Worm (Caenorhabditis elegans): ENCODE measurements around the gene M03F8.5.

M03F8.5 gene

DNA sequence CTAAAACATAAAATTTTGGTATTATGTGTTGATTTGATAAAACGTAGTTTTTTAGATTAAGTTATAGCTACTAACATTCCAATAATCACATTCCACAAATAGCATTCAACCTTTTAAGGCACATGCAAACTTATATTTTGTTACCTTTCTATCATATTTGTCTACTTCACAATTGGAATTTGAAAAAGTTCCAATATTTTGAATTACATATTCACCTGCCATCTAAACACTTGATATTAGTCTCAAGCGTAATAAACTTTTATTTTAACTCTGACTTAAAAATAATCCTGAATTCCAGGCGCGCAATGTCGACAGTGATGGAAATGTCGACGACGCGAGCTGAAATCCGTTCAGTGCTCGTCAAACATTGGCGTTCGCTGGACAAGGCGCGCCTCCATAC is 39.1 kb upstream of the M03F8.5 start, which contains the start of gene acy-2:
acy-2 (plus strand) TSS at position 301 of the 400 bp plus-strand sequence.
- TF ChIP-seq snpc-3.4 (tag; optimal IDR thresholded peaks at IDR 0.05) (no peak), Y95B8A.8 (GFP tag; IDR thresholded peaks at IDR 0.05) (no peak), die-1 (tag; optimal IDR thresholded peaks at IDR 0.05) (no peak), nfya-1 (tag; optimal IDR thresholded peaks at IDR 0.05; ENCODE audit: borderline replicate concordance, insufficient read depth) (no peak)

DNA sequence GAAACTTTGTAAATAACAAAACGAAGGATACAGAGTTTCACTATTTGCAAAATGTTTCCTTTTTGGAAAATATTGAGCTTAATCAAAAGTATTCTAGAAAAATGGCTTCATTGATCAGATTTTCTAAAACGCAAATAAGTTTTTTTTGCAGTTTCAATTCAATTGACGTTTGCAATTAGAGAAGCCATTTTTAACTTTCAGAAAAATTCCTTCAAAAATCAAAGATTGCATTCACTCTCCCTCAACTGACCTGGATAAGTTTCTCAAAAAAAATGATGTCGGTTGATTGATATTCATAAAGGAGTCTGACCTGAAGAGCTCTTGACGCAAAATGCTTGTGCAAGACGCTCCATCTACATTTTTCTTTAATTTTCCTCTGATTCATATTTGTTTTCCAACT is 37.1 kb upstream of the M03F8.5 start:
- no peak for TF ChIP-seq B0336.3 (GFP tag; IDR thresholded peaks at IDR 0.05)

DNA sequence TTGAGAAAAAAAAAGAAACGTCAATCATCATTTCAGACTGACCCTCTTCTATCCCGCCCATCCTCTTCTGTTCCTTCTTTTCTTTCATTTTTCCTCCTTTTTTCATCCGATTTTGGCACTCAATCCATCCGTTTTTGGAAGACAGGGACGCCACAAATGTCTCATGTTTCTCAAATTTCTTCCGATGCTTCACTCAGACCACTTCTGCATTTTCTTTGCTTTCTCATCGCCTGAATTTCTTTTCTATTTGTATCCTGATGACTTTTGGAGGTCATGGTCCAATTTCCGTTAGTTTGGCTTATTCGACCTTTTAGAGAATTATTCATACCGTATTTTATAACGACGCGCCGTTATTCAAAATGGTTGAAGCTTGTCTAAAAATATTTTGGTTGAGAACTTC is 36.0 kb upstream of the M03F8.5 start:
- TF ChIP-seq lir-1 (GFP tag; conservative IDR thresholded peaks at IDR 0.05) (no peak), madf-10 (tag; optimal IDR thresholded peaks at IDR 0.05) (no peak)

DNA sequence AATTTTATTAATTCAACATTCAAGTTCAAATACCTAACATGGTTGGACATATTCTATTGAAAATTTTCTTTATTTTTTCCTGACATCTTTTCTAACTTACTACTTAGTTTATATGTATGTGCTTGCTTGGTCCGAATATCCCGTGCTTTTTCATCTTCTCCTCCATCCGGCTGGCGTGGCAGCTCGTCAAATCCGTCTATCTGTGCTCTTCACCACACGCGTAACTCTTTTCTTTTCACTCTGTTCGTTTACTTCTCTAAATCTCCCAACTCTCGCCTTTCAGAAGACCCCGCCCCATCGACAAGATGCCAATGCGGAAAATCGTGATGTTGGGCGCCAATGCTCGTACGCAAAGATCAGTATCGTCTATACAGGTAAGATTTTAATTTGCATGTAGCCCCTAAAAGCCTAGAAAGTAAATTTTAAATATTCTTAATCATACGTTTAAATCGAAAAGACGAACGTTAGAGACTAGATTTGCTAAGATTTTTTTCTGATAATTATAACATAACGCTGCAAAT is 28.1 kb upstream of the M03F8.5 start:
- no peak for TF ChIP-seq unc-62 (GFP tag; optimal IDR thresholded peaks at IDR 0.05)
- no peak for TF ChIP-seq F39B2.1 (GFP tag; IDR thresholded peaks at IDR 0.05)
- TF ChIP-seq pha-4 (tag; optimal IDR thresholded peaks at IDR 0.05) = no peak
- TF ChIP-seq ztf-3 (GFP tag; optimal IDR thresholded peaks at IDR 0.05) = no peak
- no peak for TF ChIP-seq die-1 (tag; optimal IDR thresholded peaks at IDR 0.05)
- TF ChIP-seq attf-6 (GFP tag; IDR thresholded peaks at IDR 0.05) = no peak
- TF ChIP-seq K12H6.12 (tag; optimal IDR thresholded peaks at IDR 0.05) = peak; percentile 13
- TF ChIP-seq hmg-1.2 (GFP tag; IDR thresholded peaks at IDR 0.05) = no peak
- no peak for TF ChIP-seq fkh-3 (tag; optimal IDR thresholded peaks at IDR 0.05)
- TF ChIP-seq lag-1 (GFP tag; IDR thresholded peaks at IDR 0.05) = no peak
- no peak for TF ChIP-seq B0336.3 (GFP tag; IDR thresholded peaks at IDR 0.05)
- TF ChIP-seq T26A5.8 (tag; optimal IDR thresholded peaks at IDR 0.05) = no peak
- peak in 1 of 3 experiments; percentile 18 for TF ChIP-seq lin-35 (GFP tag; optimal IDR thresholded peaks at IDR 0.05)
- no peak for TF ChIP-seq F55B11.4 (tag; optimal IDR thresholded peaks at IDR 0.05; ENCODE audit: borderline replicate concordance, insufficient read depth)
- no peak for TF ChIP-seq akir-1 (GFP tag; optimal IDR thresholded peaks at IDR 0.05)
- no peak for TF ChIP-seq ama-1 (optimal IDR thresholded peaks at IDR 0.05)
- TF ChIP-seq ama-1 (GFP tag; optimal IDR thresholded peaks at IDR 0.05) = no peak

DNA sequence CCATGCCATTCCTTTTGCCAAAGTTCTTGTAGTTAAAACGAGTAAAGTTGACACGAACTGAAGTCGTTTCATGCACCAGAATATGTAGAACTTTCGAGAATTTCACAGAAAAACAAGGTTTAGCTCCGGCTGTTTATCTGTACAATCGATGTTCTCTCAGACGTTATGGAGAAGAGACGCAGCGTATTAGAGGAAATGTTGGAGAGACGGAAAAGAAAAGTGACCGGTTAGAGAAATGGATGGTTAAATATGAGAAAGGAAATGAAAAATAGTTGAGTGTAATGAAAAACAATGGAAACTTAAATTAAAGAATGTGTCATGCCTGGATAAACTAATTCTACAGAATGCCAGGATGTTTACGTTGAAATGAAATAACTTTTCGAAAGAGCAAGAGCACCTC is 27.1 kb upstream of the M03F8.5 start, which contains the start of gene pcm-1:
pcm-1 (minus strand) TSS at position 187 of the 400 bp plus-strand sequence.
- no peak for TF ChIP-seq dpff-1 (tag; optimal IDR thresholded peaks at IDR 0.05)
- no peak for TF ChIP-seq ceh-91 (GFP tag; IDR thresholded peaks at IDR 0.05)
- TF ChIP-seq lag-1 (GFP tag; IDR thresholded peaks at IDR 0.05) = no peak
- no peak for TF ChIP-seq snpc-1.3 (tag; optimal IDR thresholded peaks at IDR 0.05; ENCODE audit: insufficient read depth)
- no peak for TF ChIP-seq mxl-1 (tag; optimal IDR thresholded peaks at IDR 0.05)
- TF ChIP-seq ZK185.1 (tag; optimal IDR thresholded peaks at IDR 0.05; ENCODE audit: poor library complexity, severe bottlenecking) = no peak
- TF ChIP-seq attf-3 (GFP tag; conservative IDR thresholded peaks at IDR 0.05) = no peak
- TF ChIP-seq egrh-3 (GFP tag; IDR thresholded peaks at IDR 0.05) = no peak
- TF ChIP-seq F57A8.1 (GFP tag; optimal IDR thresholded peaks at IDR 0.05) = no peak
- no peak for TF ChIP-seq mel-28 (tag; optimal IDR thresholded peaks at IDR 0.05; ENCODE audit: borderline replicate concordance)
- TF ChIP-seq K12H6.12 (tag; optimal IDR thresholded peaks at IDR 0.05) = peak; percentile 33
- no peak for TF ChIP-seq nfyb-1 (GFP tag; IDR thresholded peaks at IDR 0.05)
- no peak for TF ChIP-seq zim-3 (tag; optimal IDR thresholded peaks at IDR 0.05)
- no peak for TF ChIP-seq snpc-1.1 (tag; optimal IDR thresholded peaks at IDR 0.05; ENCODE audit: insufficient read depth)
- no peak for TF ChIP-seq repo-1 (tag; optimal IDR thresholded peaks at IDR 0.05)
- peak; percentile 45; the same call in 1 of the 2 replicates for TF ChIP-seq hmg-1.2 (GFP tag; IDR thresholded peaks at IDR 0.05)

Data from whole organism, young adult.